Worm (Caenorhabditis elegans) whole organism, L4/young adult: ENCODE results near the gene hsd-2.

Experiments
- W03F9.2 ChIP-seq: fragments of 150-350 bp; optimal IDR thresholded peaks from 2 replicates; lab custom pipeline; 2014; ENCODE audit warnings: missing biosample characterization, missing genetic modification characterization
- dao-5 ChIP-seq: sonication (generic microtip); optimal IDR thresholded peaks from 2 replicates; lab custom pipeline; 2016; ENCODE audit warnings: missing genotype, missing genetic modification characterization, moderate library complexity, missing compliant biosample characterization
- him-1 ChIP-seq: sonication (generic microtip); optimal IDR thresholded peaks from 2 replicates; lab custom pipeline; 2016; ENCODE audit warnings: missing genotype, missing genetic modification reagents, missing genetic modification characterization, missing compliant biosample characterization

DNA sequence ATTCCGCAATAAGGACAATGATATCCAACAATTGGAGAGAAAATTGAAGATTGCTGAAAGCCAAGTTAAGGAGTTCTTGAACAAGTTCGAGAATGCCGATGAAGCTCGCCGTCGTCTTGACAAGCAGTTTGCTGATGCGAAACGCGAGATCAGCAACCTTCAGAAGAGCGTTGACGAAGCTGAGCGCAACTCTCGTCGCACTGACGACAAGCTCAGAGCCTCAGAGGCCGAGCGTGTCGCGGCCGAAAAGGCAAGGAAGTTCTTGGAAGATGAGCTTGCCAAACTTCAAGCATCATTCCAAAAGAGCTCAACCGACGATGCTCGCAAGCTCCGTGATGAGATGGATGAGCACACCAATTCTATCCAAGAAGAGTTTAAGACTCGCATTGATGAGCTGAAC, 18.7 kb upstream of the hsd-2 start:
- TF ChIP-seq W03F9.2 (tag; lab: Kevin White, UChicago) (no peak), him-1 (tag; lab: Kevin White, UChicago) (no peak), dao-5 (no peak)
